Worm (Caenorhabditis elegans): Measurements from ENCODE around the gene T25F10.4.

T25F10.4 gene

DNA sequence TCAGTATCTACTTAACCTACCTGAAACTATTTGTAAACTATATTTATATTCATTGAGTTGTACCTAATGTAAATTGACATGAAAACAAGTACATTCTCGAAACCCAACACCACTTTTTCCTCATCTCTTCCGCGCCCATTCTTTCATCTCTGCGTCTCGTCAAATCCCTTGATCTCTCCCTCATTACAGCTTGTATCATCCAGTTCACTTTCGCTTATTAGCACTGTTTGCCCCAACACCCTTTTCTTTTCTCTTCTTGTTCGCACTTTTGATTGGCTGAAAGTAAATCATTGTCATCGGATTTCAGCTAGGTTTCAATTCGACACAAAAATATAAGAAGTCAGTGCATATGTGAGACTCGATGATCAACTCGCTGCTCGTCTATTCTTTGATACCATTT is 17.5 kb downstream of the T25F10.4 start, which contains the start of gene T25F10.3:
Gene T25F10.3, plus strand, starts transcription at position 308 of the 400 bp plus-strand sequence.
- TF ChIP-seq pes-1 (GFP tag; IDR thresholded peaks at IDR 0.05) (no peak), scrt-1 (GFP tag; IDR thresholded peaks at IDR 0.05) (no peak), hmbx-1 (tag; optimal IDR thresholded peaks at IDR 0.05) (no peak), F13C5.2 (tag; optimal IDR thresholded peaks at IDR 0.05) (no peak), tra-4 (tag; optimal IDR thresholded peaks at IDR 0.05) (no peak), sea-1 (GFP tag; conservative IDR thresholded peaks at IDR 0.05) (no peak), ama-1 (optimal IDR thresholded peaks at IDR 0.05) (no peak), flt-1 (GFP tag; IDR thresholded peaks at IDR 0.05) (no peak), ets-7 (tag; optimal IDR thresholded peaks at IDR 0.05) (no peak), ceh-13 (GFP tag; optimal IDR thresholded peaks at IDR 0.05) (no peak), tbx-37 (GFP tag; conservative IDR thresholded peaks at IDR 0.05) (no peak), aly-1 (tag; optimal IDR thresholded peaks at IDR 0.05) (no peak), B0310.2 (tag; optimal IDR thresholded peaks at IDR 0.05) (no peak), ceh-36 (tag; optimal IDR thresholded peaks at IDR 0.05) (no peak)

DNA sequence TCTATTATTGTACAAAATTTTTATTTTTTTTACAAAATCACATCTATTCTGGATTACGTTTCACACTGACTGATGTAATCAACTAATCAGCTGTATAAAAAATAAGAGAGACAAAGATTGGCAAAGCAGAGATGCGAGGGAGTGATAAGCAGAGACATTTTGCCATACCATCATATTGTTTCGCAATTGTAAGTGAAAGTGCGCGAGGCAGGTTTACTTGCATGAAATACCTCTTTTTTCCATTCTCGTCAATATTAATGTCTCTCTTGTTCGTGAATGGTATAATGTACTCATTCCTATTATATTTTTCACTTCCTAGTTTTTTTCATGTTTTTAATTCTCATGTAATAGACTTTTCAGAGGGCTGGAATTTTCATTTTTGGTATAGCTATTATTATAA is 25.4 kb downstream of the T25F10.4 start:
- no peak for TF ChIP-seq ets-7 (tag; optimal IDR thresholded peaks at IDR 0.05)
- TF ChIP-seq hmg-4 (GFP tag; optimal IDR thresholded peaks at IDR 0.05), result no peak
- no peak for TF ChIP-seq F13C5.2 (tag; optimal IDR thresholded peaks at IDR 0.05)
- TF ChIP-seq B0310.2 (tag; optimal IDR thresholded peaks at IDR 0.05), result no peak
- no peak for TF ChIP-seq scrt-1 (GFP tag; IDR thresholded peaks at IDR 0.05)
- no peak for TF ChIP-seq tbx-37 (GFP tag; conservative IDR thresholded peaks at IDR 0.05)
- no peak for TF ChIP-seq sea-1 (GFP tag; conservative IDR thresholded peaks at IDR 0.05)
- no peak for TF ChIP-seq ceh-13 (GFP tag; optimal IDR thresholded peaks at IDR 0.05)
- no peak for TF ChIP-seq tra-4 (tag; optimal IDR thresholded peaks at IDR 0.05)
- TF ChIP-seq aly-1 (tag; optimal IDR thresholded peaks at IDR 0.05), result no peak
- no peak for TF ChIP-seq hnd-1 (tag; optimal IDR thresholded peaks at IDR 0.05)
- no peak for TF ChIP-seq tbx-11 (GFP tag; IDR thresholded peaks at IDR 0.05)
- no peak for TF ChIP-seq flt-1 (GFP tag; IDR thresholded peaks at IDR 0.05)

ce11 chrV:6736108-6736507 is 26.2 kb downstream of the T25F10.4 start:
- no peak for TF ChIP-seq hmbx-1 (tag; optimal IDR thresholded peaks at IDR 0.05)
- TF ChIP-seq ceh-13 (GFP tag; optimal IDR thresholded peaks at IDR 0.05), result no peak
- TF ChIP-seq pes-1 (GFP tag; IDR thresholded peaks at IDR 0.05), result no peak

DNA sequence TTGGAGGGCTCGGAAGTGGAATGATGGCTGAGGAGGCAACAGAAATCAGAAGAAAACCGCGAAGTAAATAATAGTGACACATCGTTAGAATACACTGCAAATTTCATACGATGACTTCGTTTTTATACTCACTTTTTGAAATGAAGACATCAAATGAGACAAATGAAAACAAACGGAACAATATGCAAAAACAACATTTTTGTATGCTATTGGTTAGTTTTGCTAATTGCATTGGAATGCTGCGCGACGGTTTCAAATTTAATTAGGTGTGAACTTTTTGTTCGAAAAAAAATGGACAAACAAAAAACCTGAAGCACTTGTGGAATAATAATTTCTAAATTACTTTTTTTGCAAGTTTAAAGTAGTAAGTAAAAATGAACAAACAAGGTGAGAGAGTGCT is 29.3 kb downstream of the T25F10.4 start, which contains the start of gene grl-8:
Gene grl-8, minus strand, starts transcription at position 101 of the 400 bp plus-strand sequence.
- no peak for TF ChIP-seq ama-1 (optimal IDR thresholded peaks at IDR 0.05)
- TF ChIP-seq aly-1 (tag; optimal IDR thresholded peaks at IDR 0.05), result no peak
- TF ChIP-seq ceh-13 (GFP tag; optimal IDR thresholded peaks at IDR 0.05), result no peak
- no peak for TF ChIP-seq B0310.2 (tag; optimal IDR thresholded peaks at IDR 0.05)
- TF ChIP-seq tbx-11 (GFP tag; IDR thresholded peaks at IDR 0.05), result no peak
- TF ChIP-seq ceh-36 (tag; optimal IDR thresholded peaks at IDR 0.05), result no peak
- TF ChIP-seq tbx-37 (GFP tag; conservative IDR thresholded peaks at IDR 0.05), result no peak
- no peak for TF ChIP-seq hnd-1 (tag; optimal IDR thresholded peaks at IDR 0.05)
- no peak for TF ChIP-seq scrt-1 (GFP tag; IDR thresholded peaks at IDR 0.05)
- no peak for TF ChIP-seq flt-1 (GFP tag; IDR thresholded peaks at IDR 0.05)
- TF ChIP-seq tra-4 (tag; optimal IDR thresholded peaks at IDR 0.05), result no peak
- no peak for TF ChIP-seq F13C5.2 (tag; optimal IDR thresholded peaks at IDR 0.05)
- no peak for TF ChIP-seq pes-1 (GFP tag; IDR thresholded peaks at IDR 0.05)
- TF ChIP-seq sea-1 (GFP tag; conservative IDR thresholded peaks at IDR 0.05), result no peak
- TF ChIP-seq hmbx-1 (tag; optimal IDR thresholded peaks at IDR 0.05), result no peak

DNA sequence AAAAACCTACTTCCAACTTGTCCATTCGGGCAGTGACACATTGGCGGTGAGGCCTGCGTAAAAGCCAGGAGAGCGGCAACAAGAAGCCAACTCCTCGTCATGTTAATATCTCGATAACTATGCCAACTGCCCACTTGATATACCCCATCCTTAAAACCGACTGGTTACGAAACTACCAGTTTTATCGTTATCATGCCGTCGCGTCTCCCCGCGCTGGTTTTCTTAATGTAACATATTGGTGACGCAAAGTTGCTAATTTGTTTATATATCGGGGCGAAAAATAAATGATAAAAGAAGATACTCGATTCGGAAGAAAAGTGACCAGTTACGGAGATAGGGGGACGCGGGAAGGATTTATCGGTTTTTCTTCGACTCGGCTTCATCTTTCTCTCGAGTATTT is 30.7 kb downstream of the T25F10.4 start, which contains the start of gene grl-9:
Gene grl-9, minus strand, starts transcription at position 101 of the 400 bp plus-strand sequence.
- no peak for TF ChIP-seq tra-4 (tag; optimal IDR thresholded peaks at IDR 0.05)
- no peak for TF ChIP-seq tbx-11 (GFP tag; IDR thresholded peaks at IDR 0.05)
- TF ChIP-seq pes-1 (GFP tag; IDR thresholded peaks at IDR 0.05), result no peak
- no peak for TF ChIP-seq tbx-37 (GFP tag; conservative IDR thresholded peaks at IDR 0.05)
- TF ChIP-seq hmbx-1 (tag; optimal IDR thresholded peaks at IDR 0.05), result no peak
- TF ChIP-seq ceh-36 (tag; optimal IDR thresholded peaks at IDR 0.05), result no peak
- no peak for TF ChIP-seq flt-1 (GFP tag; IDR thresholded peaks at IDR 0.05)
- no peak for TF ChIP-seq hnd-1 (tag; optimal IDR thresholded peaks at IDR 0.05)
- no peak for TF ChIP-seq B0310.2 (tag; optimal IDR thresholded peaks at IDR 0.05)
- TF ChIP-seq aly-1 (tag; optimal IDR thresholded peaks at IDR 0.05), result no peak
- no peak for TF ChIP-seq ceh-13 (GFP tag; optimal IDR thresholded peaks at IDR 0.05)
- TF ChIP-seq ama-1 (optimal IDR thresholded peaks at IDR 0.05), result no peak
- no peak for TF ChIP-seq ets-7 (tag; optimal IDR thresholded peaks at IDR 0.05)
- TF ChIP-seq hmg-4 (GFP tag; optimal IDR thresholded peaks at IDR 0.05), result no peak
- TF ChIP-seq scrt-1 (GFP tag; IDR thresholded peaks at IDR 0.05), result no peak
- no peak for TF ChIP-seq sea-1 (GFP tag; conservative IDR thresholded peaks at IDR 0.05)
- TF ChIP-seq F13C5.2 (tag; optimal IDR thresholded peaks at IDR 0.05), result no peak

ce11 chrV:6727222-6727621 is 35.0 kb downstream of the T25F10.4 start, which contains the start of gene ZC487.1:
TSS of gene ZC487.1 (plus strand) at chrV:6727522.
- no peak for TF ChIP-seq scrt-1 (GFP tag; IDR thresholded peaks at IDR 0.05)
- TF ChIP-seq B0310.2 (tag; optimal IDR thresholded peaks at IDR 0.05), result no peak
- no peak for TF ChIP-seq sea-1 (GFP tag; conservative IDR thresholded peaks at IDR 0.05)
- TF ChIP-seq hmbx-1 (tag; optimal IDR thresholded peaks at IDR 0.05), result no peak
- TF ChIP-seq ama-1 (optimal IDR thresholded peaks at IDR 0.05), result no peak

DNA sequence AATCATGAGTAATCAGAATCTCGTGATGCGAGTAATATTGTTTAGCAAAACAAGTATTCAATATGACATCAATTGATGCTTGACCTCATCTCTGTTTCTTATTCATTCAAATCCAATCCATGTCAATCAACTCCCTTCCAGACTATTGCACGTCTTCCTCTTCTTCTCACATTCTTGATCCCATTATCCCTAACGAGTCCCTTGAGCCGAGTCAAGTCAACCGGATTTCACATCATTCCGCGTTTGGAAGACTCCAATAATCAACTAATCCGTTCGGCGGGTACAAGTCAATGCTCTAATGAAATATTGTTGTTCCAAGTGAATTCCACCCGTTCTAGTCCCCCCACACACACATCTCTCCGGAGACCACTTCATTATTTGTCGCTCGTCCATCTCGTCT is 36.0 kb downstream of the T25F10.4 start:
- TF ChIP-seq tbx-37 (GFP tag; conservative IDR thresholded peaks at IDR 0.05) (no peak), hmbx-1 (tag; optimal IDR thresholded peaks at IDR 0.05) (no peak), F13C5.2 (tag; optimal IDR thresholded peaks at IDR 0.05) (no peak), scrt-1 (GFP tag; IDR thresholded peaks at IDR 0.05) (no peak), hmg-4 (GFP tag; optimal IDR thresholded peaks at IDR 0.05) (no peak), aly-1 (tag; optimal IDR thresholded peaks at IDR 0.05) (no peak), sea-1 (GFP tag; conservative IDR thresholded peaks at IDR 0.05) (no peak), flt-1 (GFP tag; IDR thresholded peaks at IDR 0.05) (no peak), tra-4 (tag; optimal IDR thresholded peaks at IDR 0.05) (no peak), ceh-36 (tag; optimal IDR thresholded peaks at IDR 0.05) (no peak), ama-1 (optimal IDR thresholded peaks at IDR 0.05) (no peak), B0310.2 (tag; optimal IDR thresholded peaks at IDR 0.05) (no peak), ceh-13 (GFP tag; optimal IDR thresholded peaks at IDR 0.05) (no peak)

Data from whole organism, early embryonic.